Worm (Caenorhabditis elegans) whole organism, L2 larva: ENCODE measurements around the gene nlp-1.

Experiments used
- ZK546.5 ChIP-seq: sonication (generic microtip); optimal IDR thresholded peaks from 2 replicates; lab custom pipeline; 2017; ENCODE audit warnings: missing biosample characterization, missing genetic modification characterization
- blmp-1 ChIP-seq: sonication (generic microtip); optimal IDR thresholded peaks from 2 replicates; lab custom pipeline; 2017; ENCODE audit warnings: missing genetic modification characterization, mild to moderate bottlenecking, missing compliant biosample characterization, antibody characterized with exemption, moderate library complexity; ENCODE audit not compliant: insufficient read depth
- gmeb-1 ChIP-seq: fragments of 150-350 bp; optimal IDR thresholded peaks from 2 replicates; lab custom pipeline; 2014; ENCODE audit warnings: missing biosample characterization, missing genetic modification characterization
- nhr-77 ChIP-seq: fragments of 150-350 bp; optimal IDR thresholded peaks from 2 replicates; lab custom pipeline; 2014; ENCODE audit warnings: missing biosample characterization, missing genetic modification characterization
- peb-1 ChIP-seq: fragments of 150-350 bp; optimal IDR thresholded peaks from 2 replicates; lab custom pipeline; 2014; ENCODE audit warnings: missing biosample characterization, missing genetic modification characterization

The nlp-1 gene

ce11 chrX:3773233-3773632 is 45.9 kb downstream of the nlp-1 start:
- TF ChIP-seq blmp-1 (tag; lab: Kevin White, UChicago) (peak; percentile 32), nhr-77 (tag; lab: Kevin White, UChicago) (no peak), gmeb-1 (tag; lab: Kevin White, UChicago) (no peak), ZK546.5 (tag; lab: Kevin White, UChicago) (no peak), peb-1 (tag; lab: Kevin White, UChicago) (no peak)
- TF ChIP-seq, all 48 proteins: peak for 1
